Fruit fly (Drosophila melanogaster): ENCODE results near the gene CG4661.

CG4661 gene

DNA sequence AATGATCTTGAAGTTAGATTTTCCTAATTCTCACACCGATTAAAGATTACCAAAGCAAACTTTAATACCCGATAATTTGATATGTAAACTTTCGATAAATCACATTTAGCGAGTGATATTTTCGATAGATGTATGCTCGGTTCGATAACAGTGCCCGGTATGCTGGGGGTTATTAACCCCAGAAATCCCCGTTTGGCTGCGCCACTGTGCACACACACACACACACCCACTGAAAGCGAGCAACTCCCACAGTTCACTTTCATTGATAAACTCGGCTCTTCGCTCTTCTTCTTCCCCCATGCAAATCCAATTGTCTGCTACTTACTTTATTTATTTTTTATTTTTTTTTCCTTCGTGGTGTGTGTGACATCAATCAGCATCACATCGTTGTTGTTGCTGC, 38.9 kb upstream of the CG4661 start (continued):
- TF ChIP-seq CG15336 (GFP tag; IDR thresholded peaks at IDR 0.05), result peak; percentile 23; the same call in 1 of the 2 replicates
- TF ChIP-seq CG10631 (GFP tag; optimal IDR thresholded peaks at IDR 0.05), result no peak
- TF ChIP-seq CG6792 (GFP tag; optimal IDR thresholded peaks at IDR 0.05), result no peak
- TF ChIP-seq pdm3 (GFP tag; optimal IDR thresholded peaks at IDR 0.05), result peak; percentile 36
- TF ChIP-seq CG8119 (GFP tag; IDR thresholded peaks at IDR 0.05), result no peak
- peak; percentile 28 for TF ChIP-seq Sox14 (GFP tag; optimal IDR thresholded peaks at IDR 0.05)
- TF ChIP-seq CG1621 (tag; optimal IDR thresholded peaks at IDR 0.05), result peak; percentile 25
- peak; percentile 3 for TF ChIP-seq CG34406 (GFP tag; optimal IDR thresholded peaks at IDR 0.05)
- peak; percentile 23 for TF ChIP-seq esn (GFP tag; optimal IDR thresholded peaks at IDR 0.05)
- peak; percentile 1 for TF ChIP-seq dsx (GFP tag; optimal IDR thresholded peaks at IDR 0.05; ENCODE audit: poor library complexity, severe bottlenecking)
- TF ChIP-seq svp (GFP tag), result peak; percentile 91
- no peak for TF ChIP-seq CG9139 (GFP tag; optimal IDR thresholded peaks at IDR 0.05)
- TF ChIP-seq Eip78C (GFP tag), result peak; percentile 62
- peak; percentile 42 for TF ChIP-seq achi (GFP tag; optimal IDR thresholded peaks at IDR 0.05)
- TF ChIP-seq Blimp-1 (GFP tag; optimal IDR thresholded peaks at IDR 0.05), result peak; percentile 24
- peak; percentile 38 for TF ChIP-seq CG31627 (GFP tag; optimal IDR thresholded peaks at IDR 0.05)

DNA sequence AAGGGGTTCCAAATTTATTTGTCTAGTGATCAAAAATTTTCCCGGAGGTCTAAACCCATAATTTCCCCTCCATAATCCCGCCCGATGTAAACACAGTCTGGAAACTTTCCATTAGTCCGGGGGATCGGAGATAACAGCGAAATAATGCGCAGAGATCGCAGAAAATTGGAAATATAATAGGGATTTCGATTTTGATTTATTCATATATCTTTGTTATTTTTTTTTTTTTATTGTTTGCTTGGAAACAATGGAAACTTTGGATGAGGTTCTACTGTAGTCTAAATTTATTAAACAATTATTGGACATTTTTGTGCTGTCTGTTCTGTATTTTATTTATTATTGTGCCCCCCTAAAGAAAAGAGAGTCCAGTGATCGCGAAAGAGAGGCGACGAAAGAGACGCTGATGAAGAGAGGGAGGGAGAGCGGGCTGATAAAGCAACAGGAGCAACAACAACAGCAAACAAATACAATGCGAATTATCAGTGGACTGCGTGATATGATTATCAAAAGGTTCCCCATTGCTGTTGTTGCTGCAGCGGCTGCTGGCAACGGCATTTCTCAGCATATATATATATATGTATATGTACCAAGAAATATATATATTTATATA, 37.7 kb upstream of the CG4661 start:
- TF ChIP-seq Eip78C (GFP tag) (peak; percentile 77), Hr39 (GFP tag; optimal IDR thresholded peaks at IDR 0.05) (peak; percentile 23), CG6163 (GFP tag; IDR thresholded peaks at IDR 0.05) (peak; percentile 34; the same call in 1 of the 3 replicates), topi (GFP tag; optimal IDR thresholded peaks at IDR 0.05) (peak; percentile 41), CG3919 (GFP tag; optimal IDR thresholded peaks at IDR 0.05) (no peak), CG6854 (GFP tag; optimal IDR thresholded peaks at IDR 0.05) (peak; percentile 14), fkh (GFP tag; optimal IDR thresholded peaks at IDR 0.05) (no peak), cyc (GFP tag; optimal IDR thresholded peaks at IDR 0.05) (peak; percentile 24), ss (GFP tag; optimal IDR thresholded peaks at IDR 0.05) (peak; percentile 24 to 47), Sox14 (GFP tag; optimal IDR thresholded peaks at IDR 0.05) (no peak), lz (GFP tag; optimal IDR thresholded peaks at IDR 0.05) (peak; percentile 29), esn (GFP tag; optimal IDR thresholded peaks at IDR 0.05) (peak; percentile 45), svp (GFP tag) (peak; percentile 83), CG11294 (GFP tag; IDR thresholded peaks at IDR 0.05) (no peak), Sox102F (GFP tag; optimal IDR thresholded peaks at IDR 0.05) (peak; percentile 25), Gug (GFP tag; IDR thresholded peaks at IDR 0.05) (no peak), Sox15 (GFP tag; optimal IDR thresholded peaks at IDR 0.05) (no peak), CG10631 (GFP tag; optimal IDR thresholded peaks at IDR 0.05) (no peak), Eip93F (GFP tag; optimal IDR thresholded peaks at IDR 0.05) (peak; percentile 42), CG11762 (GFP tag; optimal IDR thresholded peaks at IDR 0.05; ENCODE audit: insufficient read depth) (no peak), CG6276 (GFP tag; optimal IDR thresholded peaks at IDR 0.05) (peak; percentile 18), CG8632 (GFP tag; optimal IDR thresholded peaks at IDR 0.05) (no peak), Lpt (GFP tag; optimal IDR thresholded peaks at IDR 0.05) (no peak), vri (GFP tag; optimal IDR thresholded peaks at IDR 0.05) (peak; percentile 35), CG34406 (GFP tag; optimal IDR thresholded peaks at IDR 0.05) (peak; percentile 5), Smox (GFP tag; optimal IDR thresholded peaks at IDR 0.05) (peak; percentile 24), fd59A (GFP tag; optimal IDR thresholded peaks at IDR 0.05) (no peak), CG15336 (GFP tag; IDR thresholded peaks at IDR 0.05) (0 out of 2 replicates have a peak, but pooled peaks have one; percentile 8), CG16779 (tag; optimal IDR thresholded peaks at IDR 0.05) (no peak), Ets21C (GFP tag; optimal IDR thresholded peaks at IDR 0.05) (no peak), net (GFP tag; optimal IDR thresholded peaks at IDR 0.05) (no peak), Hr4 (GFP tag; optimal IDR thresholded peaks at IDR 0.05) (no peak), CG6808 (GFP tag; optimal IDR thresholded peaks at IDR 0.05) (peak; percentile 23), OdsH (GFP tag; optimal IDR thresholded peaks at IDR 0.05) (no peak), eg (GFP tag; IDR thresholded peaks at IDR 0.05) (no peak), Met (GFP tag; optimal IDR thresholded peaks at IDR 0.05) (peak; percentile 42), CG1621 (tag; optimal IDR thresholded peaks at IDR 0.05) (no peak), acj6 (GFP tag; optimal IDR thresholded peaks at IDR 0.05) (peak; percentile 8), CG31627 (GFP tag; optimal IDR thresholded peaks at IDR 0.05) (peak; percentile 32), spab (GFP tag; optimal IDR thresholded peaks at IDR 0.05) (no peak)

Data from whole organism, prepupa.